Worm (Caenorhabditis elegans) whole organism, mixed stage, embryonic: ENCODE measurements around the gene rsp-4.

ENCODE experiments used
- blmp-1 ChIP-seq: fragments of 150-350 bp; optimal IDR thresholded peaks from 2 replicates; lab custom pipeline; 2014; ENCODE audit warnings: missing biosample characterization, missing genetic modification characterization
- mab-5 ChIP-seq: fragments of 150-350 bp; optimal IDR thresholded peaks from 2 replicates; lab custom pipeline; 2014; ENCODE audit warnings: missing biosample characterization, missing genetic modification characterization
- nhr-12 ChIP-seq: fragments of 150-350 bp; optimal IDR thresholded peaks from 2 replicates; lab custom pipeline; 2014; ENCODE audit warnings: missing biosample characterization, missing genetic modification characterization
- nhr-237 ChIP-seq: fragments of 150-350 bp; optimal IDR thresholded peaks from 2 replicates; lab custom pipeline; 2014; ENCODE audit warnings: missing biosample characterization, missing genetic modification characterization
- pha-4 ChIP-seq: fragments of 150-350 bp; optimal IDR thresholded peaks from 2 replicates; lab custom pipeline; 2018; ENCODE audit warnings: missing biosample characterization, missing genetic modification reagents, missing genetic modification characterization
- unc-62 ChIP-seq: fragments of 150-350 bp; optimal IDR thresholded peaks from 2 replicates; lab custom pipeline; 2014; ENCODE audit warnings: missing biosample characterization, missing genetic modification reagents, missing genetic modification characterization

DNA sequence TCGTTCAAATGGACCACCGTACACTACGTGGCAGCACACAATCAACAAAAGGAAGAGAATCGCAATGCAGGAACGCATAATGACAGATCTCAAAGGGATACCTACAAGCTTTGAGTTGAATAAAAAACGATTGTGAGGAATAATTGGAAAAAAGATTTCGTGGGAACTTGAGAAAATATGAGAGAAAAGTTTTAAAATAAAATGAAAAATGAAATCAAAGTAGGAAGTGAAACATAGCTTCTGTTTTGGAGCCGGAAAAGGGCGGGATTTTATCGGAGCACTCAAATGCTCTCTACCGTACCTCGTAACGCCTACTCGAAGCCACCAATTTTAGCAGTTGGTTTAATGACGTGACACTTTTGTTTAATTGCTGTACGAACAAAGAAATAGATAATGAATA is 43.9 kb downstream of the rsp-4 start, which contains the start of gene F09E5.14:
- no peak for TF ChIP-seq unc-62
- no peak for TF ChIP-seq pha-4
- TF ChIP-seq blmp-1 (tag; lab: Kevin White, UChicago) = no peak
- TF ChIP-seq mab-5 (tag; lab: Kevin White, UChicago) = no peak
- TF ChIP-seq nhr-237 = no peak
- TF ChIP-seq nhr-12 (tag; lab: Kevin White, UChicago) = no peak
